Fruit fly (Drosophila melanogaster): ENCODE data around the gene CG4950.

Gene CG4950

dm6 chr3L:16259552-16259951, 8.4 kb downstream of the CG4950 start, which contains the start of gene CG13053:
CG13053 (minus strand) TSS chr3L:16259722.
- TF ChIP-seq CTCF (optimal IDR thresholded peaks at IDR 0.05) (no peak), CG8478 (optimal IDR thresholded peaks at IDR 0.05) (no peak)

dm6 chr3L:16257118-16257627, 10.8 kb downstream of the CG4950 start, which contains the start of gene CG13054:
CG13054 (minus strand) TSS chr3L:16257191.
- TF ChIP-seq CG8478 (optimal IDR thresholded peaks at IDR 0.05), result no peak
- no peak for TF ChIP-seq CTCF (optimal IDR thresholded peaks at IDR 0.05)

dm6 chr3L:16252255-16252654, 15.7 kb downstream of the CG4950 start, which contains the start of gene CG13055:
CG13055 (minus strand) TSS chr3L:16252355.
- TF ChIP-seq CG8478 (optimal IDR thresholded peaks at IDR 0.05) (no peak), CTCF (optimal IDR thresholded peaks at IDR 0.05) (no peak)

- TF ChIP-seq CTCF (optimal IDR thresholded peaks at IDR 0.05) (no peak), CG8478 (optimal IDR thresholded peaks at IDR 0.05) (no peak)
Measured at dm6 chr3L:16241296-16241695, 26.7 kb downstream of the CG4950 start.

dm6 chr3L:16233850-16234494, 34.0 kb downstream of the CG4950 start:
- TF ChIP-seq CG8478 (optimal IDR thresholded peaks at IDR 0.05), result no peak
- no peak for TF ChIP-seq CTCF (optimal IDR thresholded peaks at IDR 0.05)

- no peak for TF ChIP-seq CG8478 (optimal IDR thresholded peaks at IDR 0.05)
- TF ChIP-seq CTCF (optimal IDR thresholded peaks at IDR 0.05), result no peak
Measured at dm6 chr3L:16232924-16233323, 35.0 kb downstream of the CG4950 start, which contains the start of gene Hsc20. Hsc20 (plus strand) TSS chr3L:16233127.

dm6 chr3L:16231857-16232256, 36.1 kb downstream of the CG4950 start, which contains the start of the genes PDCD-5 and MED10:
PDCD-5 (minus strand) TSS chr3L:16232038.
MED10 (plus strand) TSS chr3L:16232084.
- TF ChIP-seq CTCF (optimal IDR thresholded peaks at IDR 0.05) (peak in 1 of 2 experiments; percentile 40), CG8478 (optimal IDR thresholded peaks at IDR 0.05) (no peak)

dm6 chr3L:16228659-16229205, 39.2 kb downstream of the CG4950 start, which contains the start of gene Tmx3:
Tmx3 (plus strand) TSS chr3L:16229100.
- TF ChIP-seq CG8478 (optimal IDR thresholded peaks at IDR 0.05) (no peak), CTCF (optimal IDR thresholded peaks at IDR 0.05) (no peak)

dm6 chr3L:16225175-16225574, 42.8 kb downstream of the CG4950 start:
- TF ChIP-seq CG8478 (optimal IDR thresholded peaks at IDR 0.05), result no peak
- TF ChIP-seq CTCF (optimal IDR thresholded peaks at IDR 0.05), result no peak

- TF ChIP-seq CG8478 (optimal IDR thresholded peaks at IDR 0.05), result no peak
Measured at dm6 chr3L:16221800-16222199, 46.2 kb downstream of the CG4950 start.

- no peak for TF ChIP-seq CG8478 (optimal IDR thresholded peaks at IDR 0.05)
- TF ChIP-seq CTCF (optimal IDR thresholded peaks at IDR 0.05), result no peak
Measured at dm6 chr3L:16221278-16221677, 46.7 kb downstream of the CG4950 start.

dm6 chr3L:16217935-16218334, 50.0 kb downstream of the CG4950 start:
- TF ChIP-seq CG8478 (optimal IDR thresholded peaks at IDR 0.05), result no peak
- no peak for TF ChIP-seq CTCF (optimal IDR thresholded peaks at IDR 0.05)

dm6 chr3L:16217203-16217602, 50.8 kb downstream of the CG4950 start, which contains the start of gene CG13073:
CG13073 (minus strand) TSS chr3L:16217303.
- TF ChIP-seq CTCF (optimal IDR thresholded peaks at IDR 0.05), result no peak
- TF ChIP-seq CG8478 (optimal IDR thresholded peaks at IDR 0.05), result no peak

dm6 chr3L:16215816-16216215, 52.1 kb downstream of the CG4950 start:
- TF ChIP-seq CTCF (optimal IDR thresholded peaks at IDR 0.05) (no peak), CG8478 (optimal IDR thresholded peaks at IDR 0.05) (no peak)
